Fruit fly (Drosophila melanogaster): ENCODE data around the gene ppk5.
A peak's percentile ranks its signal among the peaks of the same experiment; 100 is the strongest.

The ppk5 gene

dm6 chr3L:21554752-21555151 is 20.3 kb downstream of the ppk5 start, which contains the start of gene Wnk (continued):
- TF ChIP-seq vfl (GFP tag; optimal IDR thresholded peaks at IDR 0.05) (no peak), ttk (GFP tag; IDR thresholded peaks at IDR 0.05) (no peak), CG32767 (GFP tag; IDR thresholded peaks at IDR 0.05) (no peak), dati (GFP tag; IDR thresholded peaks at IDR 0.05) (no peak), Rfx (GFP tag; IDR thresholded peaks at IDR 0.05) (no peak; the same call in 1 of the 2 replicates), pan (optimal IDR thresholded peaks at IDR 0.05) (no peak), pan (GFP tag; optimal IDR thresholded peaks at IDR 0.05 in 1 of 2, IDR thresholded peaks at IDR 0.05 in 1 of 2) (no peak), sr (GFP tag; IDR thresholded peaks at IDR 0.05) (no peak), CG30020 (tag; optimal IDR thresholded peaks at IDR 0.05) (peak; percentile 36), pb (GFP tag; optimal IDR thresholded peaks at IDR 0.05) (no peak), chif (GFP tag; optimal IDR thresholded peaks at IDR 0.05) (no peak), CG34422 (GFP tag; IDR thresholded peaks at IDR 0.05) (no peak), NC2β (GFP tag; optimal IDR thresholded peaks at IDR 0.05) (no peak), schlank (tag; optimal IDR thresholded peaks at IDR 0.05) (no peak), CG1792 (GFP tag; optimal IDR thresholded peaks at IDR 0.05) (no peak), CG8290 (GFP tag; optimal IDR thresholded peaks at IDR 0.05) (no peak), CG8290 (tag; optimal IDR thresholded peaks at IDR 0.05) (no peak), CG17328 (GFP tag; IDR thresholded peaks at IDR 0.05) (no peak), Atf3 (GFP tag; optimal IDR thresholded peaks at IDR 0.05) (no peak), jigr1 (GFP tag; IDR thresholded peaks at IDR 0.05) (no peak), CG9876 (GFP tag; optimal IDR thresholded peaks at IDR 0.05) (no peak), Meics (GFP tag; optimal IDR thresholded peaks at IDR 0.05) (no peak), grn (GFP tag; optimal IDR thresholded peaks at IDR 0.05) (no peak), hbn (GFP tag; IDR thresholded peaks at IDR 0.05; ENCODE audit: partially characterized antibody) (peak; percentile 82), dmrt11E (tag; optimal IDR thresholded peaks at IDR 0.05) (no peak), Elba2 (GFP tag; optimal IDR thresholded peaks at IDR 0.05) (no peak), jing (GFP tag; optimal IDR thresholded peaks at IDR 0.05) (no peak), pum (GFP tag; optimal IDR thresholded peaks at IDR 0.05) (no peak), CG14965 (GFP tag; optimal IDR thresholded peaks at IDR 0.05; ENCODE audit: borderline replicate concordance) (no peak), da (GFP tag; optimal IDR thresholded peaks at IDR 0.05) (no peak), CG4424 (GFP tag; optimal IDR thresholded peaks at IDR 0.05) (no peak), tap (tag; optimal IDR thresholded peaks at IDR 0.05) (no peak), CG11398 (GFP tag; optimal IDR thresholded peaks at IDR 0.05) (no peak), sna (GFP tag; IDR thresholded peaks at IDR 0.05; ENCODE audit: partially characterized antibody) (peak; percentile 75), Dip2 (GFP tag; IDR thresholded peaks at IDR 0.05) (no peak), Optix (GFP tag; IDR thresholded peaks at IDR 0.05) (no peak), h (optimal IDR thresholded peaks at IDR 0.05) (no peak), pnt (GFP tag; optimal IDR thresholded peaks at IDR 0.05) (no peak), mld (GFP tag; IDR thresholded peaks at IDR 0.05; ENCODE audit: partially characterized antibody) (0 out of 3 replicates have a peak, but pooled peaks have one; percentile 62), CG14667 (GFP tag; IDR thresholded peaks at IDR 0.05) (no peak), Sry-β (GFP tag; optimal IDR thresholded peaks at IDR 0.05) (no peak), CG11560 (tag; IDR thresholded peaks at IDR 0.05) (no peak), chinmo (GFP tag; IDR thresholded peaks at IDR 0.05; ENCODE audit: partially characterized antibody) (peak; percentile 80; the same call in 1 of the 4 replicates), CG7556 (GFP tag; optimal IDR thresholded peaks at IDR 0.05) (no peak), cato (GFP tag; optimal IDR thresholded peaks at IDR 0.05; ENCODE audit: borderline replicate concordance) (no peak), bcd (GFP tag; optimal IDR thresholded peaks at IDR 0.05) (no peak), gsb-n (tag; optimal IDR thresholded peaks at IDR 0.05) (no peak), cg (GFP tag; optimal IDR thresholded peaks at IDR 0.05) (peak; percentile 70), CG14860 (GFP tag; IDR thresholded peaks at IDR 0.05; ENCODE audit: partially characterized antibody) (peak; percentile 72), fu2 (GFP tag; optimal IDR thresholded peaks at IDR 0.05) (no peak), CG10431 (GFP tag; optimal IDR thresholded peaks at IDR 0.05) (no peak), z (GFP tag; IDR thresholded peaks at IDR 0.05) (no peak), Vsx1 (GFP tag; optimal IDR thresholded peaks at IDR 0.05) (no peak)

Data from whole organism, embryonic.